Fruit fly (Drosophila melanogaster) whole organism, embryonic: ENCODE data around the gene fig.

Experiments used
- ATbp ChIP-seq: fragments of 200-800 bp; sonication (Bioruptor generic); optimal IDR thresholded peaks from 2 replicates; lab custom pipeline; 2017; ENCODE audit warnings: missing biosample characterization, mild to moderate bottlenecking, missing genetic modification characterization, missing genetic modification reagents
- Bteb2 ChIP-seq: fragments of 200-800 bp; sonication (Bioruptor generic); optimal IDR thresholded peaks from 2 replicates; lab custom pipeline; 2016; ENCODE audit warnings: missing biosample characterization, missing genetic modification characterization
- CG10267 ChIP-seq: fragments of 200-800 bp; sonication (Bioruptor generic); optimal IDR thresholded peaks from 2 replicates; lab custom pipeline; 2018; ENCODE audit warnings: missing biosample characterization, mild to moderate bottlenecking, missing genetic modification characterization, moderate library complexity
- CG10654 ChIP-seq: fragments of 200-800 bp; sonication (Bioruptor generic); optimal IDR thresholded peaks from 2 replicates; lab custom pipeline; 2016; ENCODE audit warnings: missing biosample characterization, missing genetic modification characterization
- CG10959 ChIP-seq: fragments of 200-800 bp; sonication (Bioruptor generic); IDR thresholded peaks from 2 replicates; pipeline ENCODE4 v1.3.6; 2022; ENCODE audit warnings: missing biosample characterization, missing genetic modification characterization
- CG13775 ChIP-seq: fragments of 200-800 bp; sonication (Bioruptor generic); optimal IDR thresholded peaks from 3 replicates; lab custom pipeline; 2017; ENCODE audit warnings: missing biosample characterization, mild to moderate bottlenecking, missing genetic modification characterization
- CG14050 ChIP-seq: fragments of 200-800 bp; sonication (Bioruptor generic); IDR thresholded peaks from 3 replicates; pipeline ENCODE4 v1.3.6; 2022; ENCODE audit warnings: missing biosample characterization, missing genetic modification characterization
- CG14710 ChIP-seq: fragments of 200-800 bp; sonication (Bioruptor generic); optimal IDR thresholded peaks from 3 replicates; lab custom pipeline; 2019; ENCODE audit warnings: missing biosample characterization, mild to moderate bottlenecking, missing genetic modification characterization, moderate library complexity
- CG17829 ChIP-seq: fragments of 200-800 bp; optimal IDR thresholded peaks from 2 replicates; lab custom pipeline; 2019; ENCODE audit warnings: missing biosample characterization, mild to moderate bottlenecking, missing genetic modification characterization, moderate library complexity
- CG2678 ChIP-seq: fragments of 200-800 bp; sonication (Bioruptor generic); optimal IDR thresholded peaks from 3 replicates; lab custom pipeline; 2019; ENCODE audit warnings: missing biosample characterization, mild to moderate bottlenecking, missing genetic modification characterization, moderate library complexity
- CG32532 ChIP-seq: fragments of 200-800 bp; sonication (Bioruptor generic); IDR thresholded peaks from 2 replicates; pipeline ENCODE4 v1.3.6; 2022; ENCODE audit warnings: missing biosample characterization, missing genetic modification characterization
- CG3407 ChIP-seq: fragments of 200-800 bp; sonication (Bioruptor generic); optimal IDR thresholded peaks from 2 replicates; lab custom pipeline; 2018; ENCODE audit warnings: missing biosample characterization, mild to moderate bottlenecking, missing genetic modification characterization
- CG43689 ChIP-seq: fragments of 200-800 bp; sonication (Bioruptor generic); IDR thresholded peaks from 2 replicates; pipeline ENCODE4 v1.3.6; 2022; ENCODE audit warnings: missing biosample characterization, missing genetic modification characterization
- CG4424 ChIP-seq: fragments of 200-800 bp; sonication (Bioruptor generic); optimal IDR thresholded peaks from 3 replicates; lab custom pipeline; 2016; ENCODE audit warnings: missing biosample characterization, missing genetic modification characterization
- CG4820 ChIP-seq: fragments of 200-800 bp; sonication (Bioruptor generic); optimal IDR thresholded peaks from 3 replicates; lab custom pipeline; 2016; ENCODE audit warnings: missing biosample characterization, missing genetic modification characterization
- CG7357 ChIP-seq: fragments of 200-800 bp; sonication (Bioruptor generic); IDR thresholded peaks from 3 replicates; pipeline ENCODE4 v1.3.6; 2022; ENCODE audit warnings: missing biosample characterization, missing genetic modification characterization
- CG7928 ChIP-seq: fragments of 200-800 bp; sonication (Bioruptor generic); optimal IDR thresholded peaks from 2 replicates; lab custom pipeline; 2017; ENCODE audit warnings: missing biosample characterization, mild to moderate bottlenecking, missing genetic modification characterization
- CG7987 ChIP-seq: fragments of 200-800 bp; sonication (Bioruptor generic); optimal IDR thresholded peaks from 2 replicates; lab custom pipeline; 2018; ENCODE audit warnings: missing biosample characterization, mild to moderate bottlenecking, missing genetic modification characterization, moderate library complexity
- CG8944 ChIP-seq: fragments of 200-800 bp; sonication (Bioruptor generic); optimal IDR thresholded peaks from 3 replicates; lab custom pipeline; 2016; ENCODE audit warnings: missing biosample characterization, missing genetic modification characterization
- Chrac-16 ChIP-seq: fragments of 200-800 bp; sonication (Bioruptor generic); optimal IDR thresholded peaks from 3 replicates; lab custom pipeline; 2016; ENCODE audit warnings: missing biosample characterization, missing genetic modification characterization
- Dp ChIP-seq: fragments of 200-800 bp; sonication (Bioruptor generic); optimal IDR thresholded peaks from 2 replicates; lab custom pipeline; 2018; ENCODE audit warnings: missing biosample characterization, mild to moderate bottlenecking, missing genetic modification characterization, moderate library complexity
- E2f1 ChIP-seq: fragments of 200-800 bp; sonication (Bioruptor generic); IDR thresholded peaks from 2 replicates; pipeline ENCODE4 v1.3.6; 2022; ENCODE audit warnings: missing biosample characterization, missing genetic modification characterization
- E2f2 ChIP-seq: fragments of 200-800 bp; sonication (Bioruptor generic); IDR thresholded peaks from 2 replicates; pipeline ENCODE4 v1.3.6; 2022; ENCODE audit warnings: missing biosample characterization, missing genetic modification characterization
- GATAe ChIP-seq: fragments of 200-800 bp; sonication (Bioruptor generic); conservative IDR thresholded peaks from 2 replicates; pipeline ENCODE4 v1.3.6; 2022; ENCODE audit warnings: missing biosample characterization, missing genetic modification characterization
- NC2β ChIP-seq: fragments of 200-800 bp; sonication (Bioruptor generic); optimal IDR thresholded peaks from 2 replicates; lab custom pipeline; 2016; ENCODE audit warnings: missing biosample characterization, missing genetic modification characterization
- NfI ChIP-seq: fragments of 200-800 bp; sonication (Bioruptor generic); optimal IDR thresholded peaks from 3 replicates; lab custom pipeline; 2018; ENCODE audit warnings: missing biosample characterization, mild to moderate bottlenecking, missing genetic modification characterization, moderate library complexity
- Oaz ChIP-seq: fragments of 200-800 bp; sonication (Bioruptor generic); IDR thresholded peaks from 2 replicates; pipeline ENCODE4 v1.3.6; 2022; ENCODE audit warnings: missing biosample characterization, missing genetic modification characterization
- Ptx1 ChIP-seq: fragments of 200-800 bp; sonication (Bioruptor generic); IDR thresholded peaks from 2 replicates; pipeline ENCODE4 v1.3.6; 2022; ENCODE audit warnings: missing biosample characterization, missing genetic modification characterization
- Side ChIP-seq: fragments of 200-800 bp; sonication (Bioruptor generic); optimal IDR thresholded peaks from 2 replicates; lab custom pipeline; 2016; ENCODE audit warnings: missing biosample characterization, missing genetic modification characterization
- Six4 ChIP-seq: fragments of 200-800 bp; sonication (Bioruptor generic); optimal IDR thresholded peaks from 2 replicates; lab custom pipeline; 2016; ENCODE audit warnings: missing biosample characterization, missing genetic modification characterization
- emc ChIP-seq: fragments of 200-800 bp; sonication (Bioruptor generic); optimal IDR thresholded peaks from 2 replicates; lab custom pipeline; 2016; ENCODE audit warnings: missing biosample characterization, missing genetic modification characterization
- fd96Cb ChIP-seq: fragments of 200-800 bp; sonication (Bioruptor generic); optimal IDR thresholded peaks from 2 replicates; lab custom pipeline; 2018; ENCODE audit warnings: missing biosample characterization, mild to moderate bottlenecking, missing genetic modification characterization, moderate library complexity
- gce ChIP-seq: fragments of 200-800 bp; sonication (Bioruptor generic); IDR thresholded peaks from 3 replicates; pipeline ENCODE4 v1.3.6; 2022; ENCODE audit warnings: missing biosample characterization, missing genetic modification characterization
- gcm ChIP-seq: fragments of 200-800 bp; sonication (Bioruptor generic); optimal IDR thresholded peaks from 2 replicates; lab custom pipeline; 2019; ENCODE audit warnings: missing biosample characterization, mild to moderate bottlenecking, missing genetic modification characterization, moderate library complexity
- hb ChIP-seq: fragments of 200-800 bp; sonication (Bioruptor generic); IDR thresholded peaks from 3 replicates; pipeline ENCODE4 v1.3.6; 2022; ENCODE audit warnings: missing biosample characterization, missing genetic modification characterization; ENCODE audit not compliant: partially characterized antibody
- hkb ChIP-seq, 2 experiments: fragments of 200-800 bp in 1 of 2; fragments of >200 bp in 1 of 2; sonication (Bioruptor generic) in 1 of 2; IDR thresholded peaks in 1 of 2; optimal IDR thresholded peaks in 1 of 2; 2 replicates each; pipeline versions ENCODE4 v1.3.6 to Lab custom; 2017 to 2022; ENCODE audit warnings: missing biosample characterization in 1 of 2, missing genetic modification characterization in 1 of 2
- kay ChIP-seq: fragments of 200-800 bp; sonication (Bioruptor generic); optimal IDR thresholded peaks from 2 replicates; lab custom pipeline; 2016; ENCODE audit warnings: missing biosample characterization, missing genetic modification characterization
- lab ChIP-seq: fragments of 200-800 bp; sonication (Bioruptor generic); optimal IDR thresholded peaks from 3 replicates; lab custom pipeline; 2017; ENCODE audit warnings: missing biosample characterization, missing genetic modification characterization, mild to moderate bottlenecking, moderate library complexity, missing genetic modification reagents
- lbe ChIP-seq: fragments of 200-800 bp; sonication (Bioruptor generic); optimal IDR thresholded peaks from 2 replicates; lab custom pipeline; 2016; ENCODE audit warnings: missing biosample characterization, mild to moderate bottlenecking, missing genetic modification characterization
- prd ChIP-seq, 3 experiments: fragments of >200 bp in 2 of 3; fragments of 200-800 bp in 1 of 3; sonication (Bioruptor generic) in 1 of 3; optimal IDR thresholded peaks in 2 of 3; IDR thresholded peaks in 1 of 3; 2 replicates in 2 of 3; 3 replicates in 1 of 3; pipeline versions ENCODE4 v1.3.6 to Lab custom; 2017 to 2022; ENCODE audit warnings: missing biosample characterization in 1 of 3, missing genetic modification characterization in 1 of 3
- repo ChIP-seq: fragments of 200-800 bp; sonication (Bioruptor generic); optimal IDR thresholded peaks from 2 replicates; lab custom pipeline; 2016; ENCODE audit warnings: missing biosample characterization, missing genetic modification characterization
- row ChIP-seq: fragments of 200-800 bp; sonication (Bioruptor generic); IDR thresholded peaks from 3 replicates; pipeline ENCODE4 v1.3.6; 2022; ENCODE audit warnings: missing biosample characterization, missing genetic modification characterization
- salm ChIP-seq: fragments of 200-800 bp; sonication (Bioruptor generic); optimal IDR thresholded peaks from 2 replicates; lab custom pipeline; 2018; ENCODE audit warnings: missing biosample characterization, mild to moderate bottlenecking, missing genetic modification characterization
- sens ChIP-seq: fragments of 200-800 bp; sonication (Bioruptor generic); peaks from one replicate; lab custom pipeline; 2016; ENCODE audit warnings: missing biosample characterization, missing genetic modification characterization
- so ChIP-seq: fragments of 200-800 bp; sonication (Bioruptor generic); IDR thresholded peaks from 3 replicates; pipeline ENCODE4 v1.3.6; 2022; ENCODE audit warnings: missing biosample characterization, missing genetic modification characterization
- stc ChIP-seq: fragments of 200-800 bp; sonication (Bioruptor generic); IDR thresholded peaks from 2 replicates; pipeline ENCODE4 v1.3.6; 2022; ENCODE audit warnings: missing biosample characterization, missing genetic modification characterization
- sug ChIP-seq: fragments of 200-800 bp; optimal IDR thresholded peaks from 2 replicates; lab custom pipeline; 2019; ENCODE audit warnings: missing biosample characterization, mild to moderate bottlenecking, missing genetic modification characterization, moderate library complexity
- tgo ChIP-seq: fragments of 200-800 bp; sonication (Bioruptor generic); IDR thresholded peaks from 3 replicates; pipeline ENCODE4 v1.3.6; 2022; ENCODE audit warnings: missing biosample characterization, missing genetic modification characterization
- tna ChIP-seq: fragments of 200-800 bp; sonication (Bioruptor generic); IDR thresholded peaks from 2 replicates; pipeline ENCODE4 v1.3.6; 2022; ENCODE audit warnings: missing biosample characterization, missing genetic modification characterization; ENCODE audit not compliant: partially characterized antibody
- vfl ChIP-seq: fragments of 200-800 bp; sonication (Bioruptor generic); optimal IDR thresholded peaks from 2 replicates; lab custom pipeline; 2016; ENCODE audit warnings: missing biosample characterization, missing genetic modification characterization

fig gene

DNA sequence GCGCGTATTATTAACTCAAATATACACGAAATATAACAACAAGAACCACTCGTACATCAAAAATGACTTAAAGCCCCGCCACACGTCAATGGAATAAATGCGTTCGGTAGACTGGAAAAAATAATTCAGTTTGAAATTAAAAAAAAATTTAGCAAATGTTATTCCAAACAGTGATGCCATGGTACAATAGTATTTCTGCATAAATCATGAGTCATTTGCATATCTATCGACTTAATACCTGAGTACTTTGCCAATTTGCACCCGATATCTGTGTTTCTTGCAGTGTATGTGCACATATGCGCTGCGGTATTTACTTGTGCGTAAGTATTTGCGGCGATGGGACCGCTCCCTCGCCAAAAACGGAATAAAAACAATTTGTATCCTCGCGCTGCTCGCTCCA is 17.1 kb downstream of the fig start (continued):
- no peak for TF ChIP-seq gce (GFP tag; lab: Robert Waterston, UW)
- no peak for TF ChIP-seq hkb (optimal IDR thresholded peaks at IDR 0.05; lab: Kevin White, UChicago)
- 0 out of 2 replicates have a peak, but pooled peaks have one; percentile 29 for TF ChIP-seq hkb (GFP tag; IDR thresholded peaks at IDR 0.05; lab: Robert Waterston, UW)
- TF ChIP-seq Oaz (GFP tag; lab: Robert Waterston, UW): 0 out of 2 replicates have a peak, but pooled peaks have one; percentile 15
- TF ChIP-seq CG43689 (GFP tag; lab: Robert Waterston, UW): 0 out of 2 replicates have a peak, but pooled peaks have one; percentile 18
- TF ChIP-seq sug (tag; lab: Kevin White, UChicago): no peak
- TF ChIP-seq kay (GFP tag; lab: Kevin White, UChicago): peak; percentile 31
- peak; percentile 24 for TF ChIP-seq CG13775 (GFP tag; lab: Kevin White, UChicago)
- peak; percentile 37; the same call in 1 of the 3 replicates for TF ChIP-seq so (GFP tag; lab: Robert Waterston, UW)
- peak; percentile 25 for TF ChIP-seq CG2678 (tag; lab: Kevin White, UChicago)
- TF ChIP-seq E2f1 (GFP tag; lab: Robert Waterston, UW): peak; percentile 25; the same call in 1 of the 2 replicates
- no peak for TF ChIP-seq hb (GFP tag; lab: Robert Waterston, UW)
- no peak for TF ChIP-seq CG3407
- peak; percentile 52; the same call in 1 of the 2 replicates for TF ChIP-seq Ptx1 (GFP tag; lab: Robert Waterston, UW)
- no peak for TF ChIP-seq CG7928
- peak; percentile 26; the same call in 1 of the 2 replicates for TF ChIP-seq stc (GFP tag; lab: Robert Waterston, UW)
- no peak for TF ChIP-seq Dp (GFP tag; lab: Kevin White, UChicago)
- no peak for TF ChIP-seq NC2β (GFP tag; lab: Kevin White, UChicago)
- TF ChIP-seq Six4: no peak
- TF ChIP-seq CG7357 (GFP tag; lab: Robert Waterston, UW): no peak
- TF ChIP-seq salm (tag; lab: Kevin White, UChicago): no peak
- no peak; the same call in 1 of the 2 replicates for TF ChIP-seq GATAe (GFP tag; lab: Robert Waterston, UW)
- no peak for TF ChIP-seq CG14050 (GFP tag; lab: Robert Waterston, UW)
- TF ChIP-seq CG10654: peak; percentile 39
- peak; percentile 33 for TF ChIP-seq fd96Cb (tag; lab: Kevin White, UChicago)
- TF ChIP-seq vfl: no peak
- peak; percentile 88 for TF ChIP-seq sens (GFP tag; lab: Kevin White, UChicago)
- no peak for TF ChIP-seq CG10959 (GFP tag; lab: Robert Waterston, UW)
- peak; percentile 24 for TF ChIP-seq CG8944
- no peak for TF ChIP-seq tna (GFP tag; lab: Robert Waterston, UW)
- no peak for TF ChIP-seq CG7987 (GFP tag; lab: Kevin White, UChicago)
- peak; percentile 26 for TF ChIP-seq CG4820
- peak; percentile 23 for TF ChIP-seq Bteb2
- TF ChIP-seq CG4424 (GFP tag; lab: Kevin White, UChicago): peak; percentile 52
- TF ChIP-seq CG10267 (tag; lab: Kevin White, UChicago): peak; percentile 12
- 0 out of 2 replicates have a peak, but pooled peaks have one; percentile 10 for TF ChIP-seq E2f2 (GFP tag; lab: Robert Waterston, UW)
- TF ChIP-seq ATbp (GFP tag; lab: Kevin White, UChicago): peak; percentile 15
- peak; percentile 0 for TF ChIP-seq CG17829 (tag; lab: Kevin White, UChicago)
- peak; percentile 55 for TF ChIP-seq row (GFP tag; lab: Robert Waterston, UW)
- peak; percentile 22 for TF ChIP-seq Side (GFP tag; lab: Kevin White, UChicago)
- TF ChIP-seq prd (optimal IDR thresholded peaks at IDR 0.05; lab: Kevin White, UChicago): no peak
- peak; percentile 73 for TF ChIP-seq prd (GFP tag; IDR thresholded peaks at IDR 0.05; lab: Robert Waterston, UW)
- no peak for TF ChIP-seq gcm
- TF ChIP-seq NfI: peak; percentile 16
- peak; percentile 23 for TF ChIP-seq CG14710 (tag; lab: Kevin White, UChicago)
- peak; percentile 98 for TF ChIP-seq lbe (GFP tag; lab: Kevin White, UChicago)
- TF ChIP-seq Chrac-16 (GFP tag; lab: Kevin White, UChicago): peak; percentile 26
- peak; percentile 37; the same call in 1 of the 3 replicates for TF ChIP-seq tgo
- TF ChIP-seq repo: peak; percentile 17
- TF ChIP-seq lab (GFP tag; lab: Kevin White, UChicago): peak; percentile 9
- TF ChIP-seq emc (GFP tag; lab: Kevin White, UChicago): no peak
- TF ChIP-seq CG32532 (GFP tag; lab: Robert Waterston, UW): peak; percentile 50; the same call in 1 of the 2 replicates
